Worm (Caenorhabditis elegans): Measurements from ENCODE around the gene fbxa-42.

ce11 chrIII:2232360-2232759 lies 28.9 kb downstream of the fbxa-42 start, which contains the start of gene fbxa-47:
- no peak for TF ChIP-seq ztf-23 (GFP tag; IDR thresholded peaks at IDR 0.05)
- TF ChIP-seq med-1 (GFP tag; optimal IDR thresholded peaks at IDR 0.05; ENCODE audit: insufficient read depth): no peak
- TF ChIP-seq T22C8.4 (GFP tag; IDR thresholded peaks at IDR 0.05): no peak
- no peak for TF ChIP-seq flt-1 (GFP tag; IDR thresholded peaks at IDR 0.05)
- TF ChIP-seq tab-1 (GFP tag; IDR thresholded peaks at IDR 0.05): no peak
- no peak for TF ChIP-seq ref-1 (GFP tag; conservative IDR thresholded peaks at IDR 0.05)
- TF ChIP-seq klf-2 (GFP tag; conservative IDR thresholded peaks at IDR 0.05): no peak
- no peak for TF ChIP-seq ztf-29 (GFP tag; IDR thresholded peaks at IDR 0.05)
- no peak for TF ChIP-seq cog-1 (tag; optimal IDR thresholded peaks at IDR 0.05)

All from whole organism, midembryonic.